Fruit fly (Drosophila melanogaster) whole organism, embryonic: ENCODE data around the gene Pop5.

Source experiments
- C15 ChIP-seq: fragments of 200-800 bp; sonication (Bioruptor generic); IDR thresholded peaks from 3 replicates; pipeline ENCODE4 v1.3.6; 2022; ENCODE audit warnings: missing biosample characterization, missing genetic modification characterization
- CG10267 ChIP-seq: fragments of 200-800 bp; sonication (Bioruptor generic); optimal IDR thresholded peaks from 2 replicates; lab custom pipeline; 2018; ENCODE audit warnings: missing biosample characterization, mild to moderate bottlenecking, missing genetic modification characterization, moderate library complexity
- CG10462 ChIP-seq: fragments of 200-800 bp; sonication (Bioruptor generic); optimal IDR thresholded peaks from 2 replicates; lab custom pipeline; 2016; ENCODE audit warnings: missing biosample characterization, missing genetic modification characterization
- CG11723 ChIP-seq: fragments of 200-800 bp; sonication (Bioruptor generic); optimal IDR thresholded peaks from 2 replicates; lab custom pipeline; 2017; ENCODE audit warnings: missing biosample characterization, mild to moderate bottlenecking, missing genetic modification characterization
- CG12104 ChIP-seq: fragments of 200-800 bp; sonication (Bioruptor generic); optimal IDR thresholded peaks from 3 replicates; lab custom pipeline; 2016; ENCODE audit warnings: missing biosample characterization, missing genetic modification characterization
- CG12659 ChIP-seq: fragments of 200-800 bp; sonication (Bioruptor generic); optimal IDR thresholded peaks from 3 replicates; lab custom pipeline; 2017; ENCODE audit warnings: mild to moderate bottlenecking, missing biosample characterization, missing genetic modification reagents, missing genetic modification characterization
- CG12942 ChIP-seq: fragments of 200-800 bp; sonication (Bioruptor generic); optimal IDR thresholded peaks from 3 replicates; lab custom pipeline; 2016; ENCODE audit warnings: missing biosample characterization, missing genetic modification characterization
- CG13775 ChIP-seq: fragments of 200-800 bp; sonication (Bioruptor generic); optimal IDR thresholded peaks from 3 replicates; lab custom pipeline; 2017; ENCODE audit warnings: missing biosample characterization, mild to moderate bottlenecking, missing genetic modification characterization
- CG1602 ChIP-seq: fragments of 200-800 bp; sonication (Bioruptor generic); optimal IDR thresholded peaks from 3 replicates; lab custom pipeline; 2016; ENCODE audit warnings: missing biosample characterization, missing genetic modification characterization
- CG17912 ChIP-seq: fragments of 200-800 bp; sonication (Bioruptor generic); optimal IDR thresholded peaks from 2 replicates; lab custom pipeline; 2018; ENCODE audit warnings: missing biosample characterization, mild to moderate bottlenecking, missing genetic modification characterization
- CG18476 ChIP-seq: fragments of 200-800 bp; sonication (Bioruptor generic); optimal IDR thresholded peaks from 2 replicates; lab custom pipeline; 2016; ENCODE audit warnings: missing biosample characterization, mild to moderate bottlenecking, missing genetic modification characterization
- CG32532 ChIP-seq: fragments of 200-800 bp; sonication (Bioruptor generic); IDR thresholded peaks from 2 replicates; pipeline ENCODE4 v1.3.6; 2022; ENCODE audit warnings: missing biosample characterization, missing genetic modification characterization
- CG34422 ChIP-seq: fragments of 200-800 bp; sonication (Bioruptor generic); IDR thresholded peaks from 3 replicates; pipeline ENCODE4 v1.3.6; 2022; ENCODE audit warnings: missing biosample characterization, missing genetic modification characterization
- CG42726 ChIP-seq: fragments of 200-800 bp; sonication (Bioruptor generic); IDR thresholded peaks from 2 replicates; pipeline ENCODE4 v1.3.6; 2022; ENCODE audit warnings: missing biosample characterization, missing genetic modification characterization; ENCODE audit not compliant: partially characterized antibody
- CG6765 ChIP-seq: fragments of 200-800 bp; sonication (Bioruptor generic); optimal IDR thresholded peaks from 3 replicates; lab custom pipeline; 2017; ENCODE audit warnings: missing biosample characterization, mild to moderate bottlenecking, missing genetic modification characterization
- CG6791 ChIP-seq: fragments of 200-800 bp; sonication (Bioruptor generic); IDR thresholded peaks from 3 replicates; pipeline ENCODE4 v1.3.6; 2022; ENCODE audit warnings: missing biosample characterization, missing genetic modification characterization; ENCODE audit not compliant: partially characterized antibody
- CG7271 ChIP-seq: fragments of 200-800 bp; sonication (Bioruptor generic); optimal IDR thresholded peaks from 2 replicates; lab custom pipeline; 2018; ENCODE audit warnings: missing biosample characterization, mild to moderate bottlenecking, missing genetic modification characterization, moderate library complexity
- CG7963 ChIP-seq: fragments of 200-800 bp; sonication (Bioruptor generic); IDR thresholded peaks from 3 replicates; pipeline ENCODE4 v1.3.6; 2022; ENCODE audit warnings: missing biosample characterization, missing genetic modification characterization; ENCODE audit not compliant: partially characterized antibody
- CG8359 ChIP-seq: fragments of 200-800 bp; sonication (Bioruptor generic); optimal IDR thresholded peaks from 2 replicates; lab custom pipeline; 2017; ENCODE audit warnings: missing biosample characterization, mild to moderate bottlenecking, missing genetic modification characterization, borderline replicate concordance
- CTCF ChIP-seq: fragments of 200-800 bp; sonication (Bioruptor generic); optimal IDR thresholded peaks from 2 replicates; lab custom pipeline; 2017; ENCODE audit warnings: missing biosample characterization, mild to moderate bottlenecking, missing genetic modification characterization, moderate library complexity
- D19B ChIP-seq: fragments of 200-800 bp; sonication (Bioruptor generic); optimal IDR thresholded peaks from 2 replicates; lab custom pipeline; 2017; ENCODE audit warnings: missing biosample characterization, mild to moderate bottlenecking, missing genetic modification characterization
- Deaf1 ChIP-seq: fragments of 200-800 bp; optimal IDR thresholded peaks from 3 replicates; lab custom pipeline; 2019; ENCODE audit warnings: missing biosample characterization, mild to moderate bottlenecking, missing genetic modification characterization, moderate library complexity
- Dll ChIP-seq: fragments of 200-800 bp; sonication (Bioruptor generic); IDR thresholded peaks from 4 replicates; pipeline ENCODE4 v1.3.6; 2022; ENCODE audit warnings: missing biosample characterization, missing genetic modification characterization; ENCODE audit not compliant: partially characterized antibody
- E2f1 ChIP-seq: fragments of 200-800 bp; sonication (Bioruptor generic); IDR thresholded peaks from 2 replicates; pipeline ENCODE4 v1.3.6; 2022; ENCODE audit warnings: missing biosample characterization, missing genetic modification characterization
- ERR ChIP-seq: fragments of 200-800 bp; sonication (Bioruptor generic); optimal IDR thresholded peaks from 2 replicates; lab custom pipeline; 2016; ENCODE audit warnings: missing biosample characterization, missing genetic modification characterization
- Hr78 ChIP-seq, 2 experiments: fragments of 200-800 bp in 1 of 2; fragments of >200 bp in 1 of 2; sonication (Bioruptor generic) in 1 of 2; optimal IDR thresholded peaks; 2 replicates each; lab custom pipeline; 2017 to 2019; ENCODE audit warnings: missing biosample characterization in 2 of 2, missing genetic modification characterization in 2 of 2, mild to moderate bottlenecking in 1 of 2, moderate library complexity in 1 of 2
- Jarid2 ChIP-seq: fragments of 200-800 bp; sonication (Bioruptor generic); optimal IDR thresholded peaks from 3 replicates; lab custom pipeline; 2017; ENCODE audit warnings: mild to moderate bottlenecking, missing biosample characterization, missing genetic modification reagents, missing genetic modification characterization
- MBD-R2 ChIP-seq: fragments of 200-800 bp; sonication (Bioruptor generic); IDR thresholded peaks from 2 replicates; pipeline ENCODE4 v1.3.6; 2022; ENCODE audit warnings: missing biosample characterization, missing genetic modification characterization
- Pdp1 ChIP-seq, 2 experiments: fragments of 200-800 bp; sonication (Bioruptor generic); optimal IDR thresholded peaks; 3 replicates each; lab custom pipeline; 2016; ENCODE audit warnings: missing biosample characterization in 2 of 2, missing genetic modification characterization in 2 of 2, mild to moderate bottlenecking in 1 of 2, moderate library complexity in 1 of 2
- az2 ChIP-seq: fragments of 200-800 bp; sonication (Bioruptor generic); optimal IDR thresholded peaks from 3 replicates; lab custom pipeline; 2016; ENCODE audit warnings: missing biosample characterization, missing genetic modification characterization
- bigmax ChIP-seq: fragments of 200-800 bp; sonication (Bioruptor generic); optimal IDR thresholded peaks from 2 replicates; lab custom pipeline; 2018; ENCODE audit warnings: missing biosample characterization, mild to moderate bottlenecking, missing genetic modification characterization
- ems ChIP-seq: fragments of 200-800 bp; sonication (Bioruptor generic); optimal IDR thresholded peaks from 3 replicates; lab custom pipeline; 2016; ENCODE audit warnings: missing biosample characterization, missing genetic modification characterization
- en ChIP-seq: fragments of 200-800 bp; sonication (Bioruptor generic); optimal IDR thresholded peaks from 2 replicates; lab custom pipeline; 2016; ENCODE audit warnings: missing biosample characterization, missing genetic modification characterization
- fd64A ChIP-seq: fragments of 200-800 bp; sonication (Bioruptor generic); optimal IDR thresholded peaks from 3 replicates; lab custom pipeline; 2018; ENCODE audit warnings: missing biosample characterization, mild to moderate bottlenecking, missing genetic modification characterization
- h ChIP-seq: fragments of >200 bp; optimal IDR thresholded peaks from 2 replicates; lab custom pipeline; 2017
- inv ChIP-seq: fragments of 200-800 bp; sonication (Bioruptor generic); IDR thresholded peaks from 2 replicates; pipeline ENCODE4 v1.3.6; 2022; ENCODE audit warnings: missing biosample characterization, missing genetic modification characterization; ENCODE audit not compliant: partially characterized antibody
- jumu ChIP-seq: fragments of 200-800 bp; sonication (Bioruptor generic); optimal IDR thresholded peaks from 3 replicates; lab custom pipeline; 2016; ENCODE audit warnings: missing biosample characterization, missing genetic modification characterization
- klu ChIP-seq: fragments of 200-800 bp; sonication (Bioruptor generic); IDR thresholded peaks from 2 replicates; pipeline ENCODE4 v1.3.6; 2022; ENCODE audit warnings: missing biosample characterization, missing genetic modification characterization
- knrl ChIP-seq: fragments of 200-800 bp; sonication (Bioruptor generic); IDR thresholded peaks from 3 replicates; pipeline ENCODE4 v1.3.6; 2022; ENCODE audit warnings: missing biosample characterization, missing genetic modification characterization; ENCODE audit not compliant: partially characterized antibody
- nerfin-1 ChIP-seq: fragments of 200-800 bp; sonication (Bioruptor generic); optimal IDR thresholded peaks from 3 replicates; lab custom pipeline; 2019; ENCODE audit warnings: missing biosample characterization, mild to moderate bottlenecking, missing genetic modification characterization, moderate library complexity
- nerfin-2 ChIP-seq: fragments of 200-800 bp; sonication (Bioruptor generic); IDR thresholded peaks from 2 replicates; pipeline ENCODE4 v1.3.6; 2022; ENCODE audit warnings: missing biosample characterization, missing genetic modification characterization; ENCODE audit not compliant: partially characterized antibody
- p53 ChIP-seq: fragments of 200-800 bp; sonication (Bioruptor generic); optimal IDR thresholded peaks from 2 replicates; lab custom pipeline; 2016; ENCODE audit warnings: missing biosample characterization, missing genetic modification characterization
- run ChIP-seq: fragments of 200-800 bp; sonication (Bioruptor generic); optimal IDR thresholded peaks from 3 replicates; lab custom pipeline; 2018; ENCODE audit warnings: missing biosample characterization, mild to moderate bottlenecking, missing genetic modification characterization
- sd ChIP-seq: fragments of 200-800 bp; sonication (Bioruptor generic); optimal IDR thresholded peaks from 3 replicates; lab custom pipeline; 2018; ENCODE audit warnings: missing biosample characterization, mild to moderate bottlenecking, missing genetic modification characterization, moderate library complexity
- sna ChIP-seq: fragments of 200-800 bp; sonication (Bioruptor generic); IDR thresholded peaks from 2 replicates; pipeline ENCODE4 v1.3.6; 2022; ENCODE audit warnings: missing biosample characterization, missing genetic modification characterization; ENCODE audit not compliant: partially characterized antibody
- sob ChIP-seq: fragments of 200-800 bp; sonication (Bioruptor generic); IDR thresholded peaks from 2 replicates; pipeline ENCODE4 v1.3.6; 2022; ENCODE audit warnings: missing biosample characterization, missing genetic modification characterization
- ssp ChIP-seq: fragments of 200-800 bp; sonication (Bioruptor generic); IDR thresholded peaks from 2 replicates; pipeline ENCODE4 v1.3.6; 2022; ENCODE audit warnings: missing biosample characterization, missing genetic modification characterization
- tap ChIP-seq: fragments of 200-800 bp; optimal IDR thresholded peaks from 3 replicates; lab custom pipeline; 2019; ENCODE audit warnings: missing biosample characterization, mild to moderate bottlenecking, missing genetic modification characterization, moderate library complexity
- twi ChIP-seq: fragments of 200-800 bp; optimal IDR thresholded peaks from 2 replicates; lab custom pipeline; 2019; ENCODE audit warnings: missing biosample characterization, mild to moderate bottlenecking, missing genetic modification characterization, moderate library complexity
- vfl ChIP-seq: fragments of 200-800 bp; sonication (Bioruptor generic); optimal IDR thresholded peaks from 2 replicates; lab custom pipeline; 2016; ENCODE audit warnings: missing biosample characterization, missing genetic modification characterization
- z ChIP-seq: fragments of 200-800 bp; sonication (Bioruptor generic); IDR thresholded peaks from 3 replicates; pipeline ENCODE4 v1.3.6; 2022; ENCODE audit warnings: missing biosample characterization, missing genetic modification characterization

Gene Pop5

dm6 chr3L:17035492-17035891 lies 9.3 kb downstream of the Pop5 start, which contains the start of gene beg (continued):
- TF ChIP-seq nerfin-1 (tag; lab: Kevin White, UChicago) (no peak), twi (tag; lab: Kevin White, UChicago) (no peak), CG17912 (no peak), Jarid2 (GFP tag; lab: Kevin White, UChicago) (no peak), CG6765 (GFP tag; lab: Kevin White, UChicago) (no peak), Deaf1 (tag; lab: Kevin White, UChicago) (no peak), vfl (GFP tag; lab: Kevin White, UChicago) (no peak), CG11723 (GFP tag; lab: Kevin White, UChicago) (no peak), nerfin-2 (GFP tag; lab: Robert Waterston, UW) (peak; percentile 79), sna (GFP tag; lab: Robert Waterston, UW) (peak; percentile 78), CG8359 (GFP tag; lab: Kevin White, UChicago) (no peak), z (no peak), knrl (GFP tag; lab: Robert Waterston, UW) (no peak), tap (tag; lab: Kevin White, UChicago) (no peak), Dll (GFP tag; lab: Robert Waterston, UW) (peak; percentile 79), C15 (GFP tag; lab: Robert Waterston, UW) (no peak), MBD-R2 (GFP tag; lab: Robert Waterston, UW) (peak; percentile 87), fd64A (no peak), CG12659 (GFP tag; lab: Kevin White, UChicago) (no peak), CG7963 (GFP tag; lab: Robert Waterston, UW) (peak; percentile 59), jumu (GFP tag; lab: Kevin White, UChicago) (no peak), CG32532 (no peak), Pdp1 (GFP tag; optimal IDR thresholded peaks at IDR 0.05; lab: Kevin White, UChicago) (peak in 1 of 2 experiments; percentile 17), run (no peak), az2 (no peak), E2f1 (GFP tag; lab: Robert Waterston, UW) (no peak), CG34422 (GFP tag; lab: Robert Waterston, UW) (no peak), CG10462 (GFP tag; lab: Kevin White, UChicago) (no peak), D19B (no peak), CG12942 (GFP tag; lab: Kevin White, UChicago) (no peak), CG7271 (tag; lab: Kevin White, UChicago) (no peak), CTCF (GFP tag; lab: Kevin White, UChicago) (no peak), sd (no peak), CG42726 (GFP tag; lab: Robert Waterston, UW) (no peak), CG12104 (GFP tag; lab: Kevin White, UChicago) (no peak), ERR (GFP tag; lab: Kevin White, UChicago) (no peak), Hr78 (GFP tag; optimal IDR thresholded peaks at IDR 0.05; lab: Kevin White, UChicago) (no peak), ems (no peak), CG18476 (no peak), CG10267 (tag; lab: Kevin White, UChicago) (no peak), bigmax (GFP tag; lab: Kevin White, UChicago) (no peak), klu (GFP tag; lab: Robert Waterston, UW) (no peak), inv (GFP tag; lab: Robert Waterston, UW) (peak; percentile 24; the same call in 1 of the 2 replicates), ssp (GFP tag; lab: Robert Waterston, UW) (no peak), sob (no peak), h (no peak), p53 (no peak), CG1602 (GFP tag; lab: Kevin White, UChicago) (no peak), en (GFP tag; lab: Kevin White, UChicago) (no peak), CG13775 (GFP tag; lab: Kevin White, UChicago) (no peak), CG6791 (GFP tag; lab: Robert Waterston, UW) (peak; percentile 69; the same call in 2 of the 3 replicates)
